Worm (Caenorhabditis elegans): ENCODE measurements around the gene ccr-4.

DNA sequence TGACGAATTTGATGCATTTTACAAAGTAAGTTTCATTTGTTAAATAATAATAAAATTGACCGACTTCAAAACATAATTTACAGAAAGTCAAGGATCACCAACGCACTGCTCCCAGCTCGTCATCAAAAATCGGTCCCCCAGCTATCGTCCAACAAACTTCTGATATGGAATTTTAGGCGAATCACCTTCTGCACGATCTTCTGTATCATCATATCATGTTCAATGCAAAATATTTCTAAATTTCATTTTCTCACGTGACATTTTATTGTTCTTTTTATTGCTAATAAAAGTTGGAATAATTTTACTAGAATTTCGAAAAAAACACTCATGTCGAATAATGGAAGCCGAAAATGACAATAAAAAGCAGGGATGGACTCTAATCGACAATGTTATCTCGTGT is 48.8 kb downstream of the ccr-4 start, which contains the start of gene acl-13:
- no peak for TF ChIP-seq lin-39 (tag; optimal IDR thresholded peaks at IDR 0.05)
- TF ChIP-seq ZK546.5 (tag; optimal IDR thresholded peaks at IDR 0.05), result no peak
- TF ChIP-seq nfya-1 (tag; optimal IDR thresholded peaks at IDR 0.05; ENCODE audit: insufficient read depth), result no peak
- TF ChIP-seq elt-1 (tag; optimal IDR thresholded peaks at IDR 0.05), result no peak
- no peak for TF ChIP-seq mdl-1 (tag; optimal IDR thresholded peaks at IDR 0.05)
- no peak for TF ChIP-seq aly-2 (tag; optimal IDR thresholded peaks at IDR 0.05)
- no peak for TF ChIP-seq tbx-2 (tag; optimal IDR thresholded peaks at IDR 0.05)
- no peak for TF ChIP-seq lin-15B (tag; optimal IDR thresholded peaks at IDR 0.05)
- TF ChIP-seq nhr-23 (tag; optimal IDR thresholded peaks at IDR 0.05), result no peak
